Fruit fly (Drosophila melanogaster) whole organism, embryonic: ENCODE measurements around the gene kni.

Source experiments
- Atf3 ChIP-seq: fragments of 200-800 bp; sonication (Bioruptor generic); optimal IDR thresholded peaks from 3 replicates; lab custom pipeline; 2016; ENCODE audit warnings: missing biosample characterization, missing genetic modification characterization
- CG1647 ChIP-seq: fragments of 200-800 bp; sonication (Bioruptor generic); optimal IDR thresholded peaks from 3 replicates; lab custom pipeline; 2016; ENCODE audit warnings: missing biosample characterization, missing genetic modification characterization
- D19A ChIP-seq: fragments of 200-800 bp; optimal IDR thresholded peaks from 3 replicates; lab custom pipeline; 2019; ENCODE audit warnings: missing biosample characterization, mild to moderate bottlenecking, missing genetic modification characterization, moderate library complexity
- Lhr ChIP-seq: fragments of 200-800 bp; sonication (Bioruptor generic); optimal IDR thresholded peaks from 3 replicates; lab custom pipeline; 2017; ENCODE audit warnings: mild to moderate bottlenecking, missing biosample characterization, missing genetic modification reagents, missing genetic modification characterization
- bsh ChIP-seq, 2 experiments: fragments of 200-800 bp; sonication (Bioruptor generic); optimal IDR thresholded peaks; 2 replicates each; lab custom pipeline; 2017 to 2018; ENCODE audit warnings: mild to moderate bottlenecking in 2 of 2, missing biosample characterization in 2 of 2, missing genetic modification characterization in 2 of 2, moderate library complexity in 1 of 2
- corto ChIP-seq: fragments of 200-800 bp; sonication (Bioruptor generic); optimal IDR thresholded peaks from 2 replicates; lab custom pipeline; 2016; ENCODE audit warnings: missing biosample characterization, mild to moderate bottlenecking, missing genetic modification characterization, moderate library complexity
- zen ChIP-seq: fragments of 200-800 bp; sonication (Bioruptor generic); optimal IDR thresholded peaks from 3 replicates; lab custom pipeline; 2018; ENCODE audit warnings: missing biosample characterization, mild to moderate bottlenecking, missing genetic modification characterization, moderate library complexity

DNA sequence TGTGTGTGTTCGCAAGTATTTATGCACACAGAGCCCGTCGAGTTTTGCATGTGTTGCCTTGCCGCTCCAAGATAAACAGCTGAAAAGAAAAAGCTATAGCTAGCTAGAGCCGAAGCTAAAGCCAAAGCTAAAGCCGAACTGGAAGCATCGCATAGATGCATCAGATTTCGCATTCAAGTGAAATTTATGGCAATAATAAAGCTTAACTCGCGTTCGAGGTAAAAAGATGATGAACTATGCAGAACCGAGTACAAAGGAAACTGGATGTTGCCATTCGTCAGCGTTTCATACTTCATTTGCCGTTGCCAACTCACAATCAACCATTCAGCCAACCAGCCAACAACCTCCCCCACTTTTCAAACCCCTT, 39.1 kb upstream of the kni start:
- TF ChIP-seq corto (no peak), zen (tag; lab: Kevin White, UChicago) (no peak), Atf3 (GFP tag; lab: Kevin White, UChicago) (no peak), D19A (tag; lab: Kevin White, UChicago) (no peak), Lhr (GFP tag; lab: Kevin White, UChicago) (no peak), bsh (GFP tag; optimal IDR thresholded peaks at IDR 0.05; lab: Kevin White, UChicago) (no peak), CG1647 (GFP tag; lab: Kevin White, UChicago) (no peak)
